Worm (Caenorhabditis elegans) whole organism, L4/young adult: ENCODE measurements around the gene smg-3.

ENCODE experiments used
- W03F9.2 ChIP-seq: fragments of 150-350 bp; optimal IDR thresholded peaks from 2 replicates; lab custom pipeline; 2014; ENCODE audit warnings: missing biosample characterization, missing genetic modification characterization
- dao-5 ChIP-seq: sonication (generic microtip); optimal IDR thresholded peaks from 2 replicates; lab custom pipeline; 2016; ENCODE audit warnings: missing genotype, missing genetic modification characterization, moderate library complexity, missing compliant biosample characterization
- him-1 ChIP-seq: sonication (generic microtip); optimal IDR thresholded peaks from 2 replicates; lab custom pipeline; 2016; ENCODE audit warnings: missing genotype, missing genetic modification reagents, missing genetic modification characterization, missing compliant biosample characterization

DNA sequence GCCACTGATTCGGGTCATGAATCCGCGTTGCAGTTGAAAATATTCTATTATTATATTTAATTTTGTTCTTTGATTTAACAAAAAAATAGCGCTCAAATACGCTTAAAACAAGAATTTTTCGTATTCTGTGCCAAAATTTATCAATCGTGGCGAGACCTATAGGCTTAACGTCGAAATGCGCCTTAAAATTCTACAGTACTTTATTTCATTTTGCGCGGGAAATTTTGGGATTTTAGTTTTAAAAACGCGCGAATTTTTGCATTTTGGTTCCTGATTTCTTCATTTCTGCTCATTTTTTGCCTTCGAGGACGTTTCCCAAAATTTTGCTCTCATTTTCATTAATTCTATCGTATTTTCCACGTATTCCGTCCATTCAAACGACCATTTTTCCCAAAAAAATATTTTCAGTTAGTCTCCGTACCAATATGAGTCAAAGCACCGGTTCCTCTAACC lies 48.3 kb upstream of the smg-3 start, which contains the start of gene puf-11:
- no peak for TF ChIP-seq dao-5 (tag; lab: Kevin White, UChicago)
- TF ChIP-seq W03F9.2 (tag; lab: Kevin White, UChicago), result no peak
- no peak for TF ChIP-seq him-1 (tag; lab: Kevin White, UChicago)
